Worm (Caenorhabditis elegans): ENCODE measurements around the gene nspc-19.

Gene nspc-19

DNA sequence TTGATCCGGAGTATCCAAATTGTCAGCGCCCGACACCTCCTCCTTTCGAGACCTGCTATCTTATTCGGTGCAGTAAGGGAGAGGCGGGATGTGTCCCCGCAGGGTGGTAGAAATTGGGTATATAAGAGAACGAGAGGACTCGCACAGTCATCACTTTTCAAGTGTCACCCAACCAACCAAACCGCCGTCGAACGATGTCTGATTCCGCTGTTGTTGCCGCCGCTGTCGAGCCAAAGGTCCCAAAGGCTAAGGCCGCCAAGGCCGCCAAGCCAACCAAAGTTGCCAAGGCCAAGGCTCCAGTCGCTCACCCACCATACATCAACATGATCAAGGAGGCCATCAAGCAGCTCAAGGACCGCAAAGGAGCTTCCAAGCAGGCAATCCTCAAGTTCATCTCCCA is 38.6 kb upstream of the nspc-19 start, which contains the start of gene his-24 (continued):
- TF ChIP-seq atf-7 (tag; optimal IDR thresholded peaks at IDR 0.05) = peak; percentile 13
- TF ChIP-seq K11D2.4 (GFP tag; IDR thresholded peaks at IDR 0.05) = peak; percentile 62
- peak; percentile 64 for TF ChIP-seq K12H6.12 (tag; optimal IDR thresholded peaks at IDR 0.05)
- peak; percentile 35; the same call in 1 of the 2 replicates for TF ChIP-seq hmg-1.2 (GFP tag; IDR thresholded peaks at IDR 0.05)
- TF ChIP-seq hmg-20 (GFP tag; IDR thresholded peaks at IDR 0.05) = no peak
- peak; percentile 77 for TF ChIP-seq ceh-27 (GFP tag; optimal IDR thresholded peaks at IDR 0.05)

DNA sequence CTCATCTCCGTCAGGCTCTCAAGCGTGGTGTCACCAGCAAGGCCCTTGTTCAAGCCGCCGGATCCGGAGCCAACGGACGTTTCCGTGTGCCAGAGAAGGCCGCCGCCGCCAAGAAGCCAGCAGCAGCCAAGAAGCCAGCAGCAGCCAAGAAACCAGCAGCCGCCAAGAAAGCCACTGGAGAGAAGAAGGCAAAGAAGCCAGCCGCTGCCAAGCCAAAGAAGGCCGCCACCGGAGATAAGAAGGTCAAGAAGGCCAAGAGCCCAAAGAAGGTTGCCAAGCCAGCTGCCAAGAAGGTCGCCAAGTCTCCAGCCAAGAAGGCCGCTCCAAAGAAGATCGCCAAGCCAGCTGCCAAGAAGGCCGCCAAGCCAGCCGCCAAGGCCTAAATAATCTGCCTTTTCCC is 38.0 kb upstream of the nspc-19 start:
- TF ChIP-seq mxl-1 (tag; optimal IDR thresholded peaks at IDR 0.05) (no peak), mes-4 (tag; optimal IDR thresholded peaks at IDR 0.05) (no peak), hlh-26 (GFP tag; conservative IDR thresholded peaks at IDR 0.05) (no peak), ZK185.1 (tag; optimal IDR thresholded peaks at IDR 0.05; ENCODE audit: poor library complexity, severe bottlenecking) (no peak), bed-1 (GFP tag; IDR thresholded peaks at IDR 0.05) (0 out of 2 replicates have a peak, but pooled peaks have one; percentile 70), cebp-2 (GFP tag; IDR thresholded peaks at IDR 0.05) (no peak), snpc-1.1 (tag; optimal IDR thresholded peaks at IDR 0.05; ENCODE audit: insufficient read depth) (no peak), F23B12.7 (tag; optimal IDR thresholded peaks at IDR 0.05; ENCODE audit: insufficient read depth) (no peak), zfh-2 (GFP tag; conservative IDR thresholded peaks at IDR 0.05) (peak; percentile 83), T26A5.8 (tag; optimal IDR thresholded peaks at IDR 0.05) (no peak), rpc-1 (optimal IDR thresholded peaks at IDR 0.05) (no peak), rpc-1 (tag; optimal IDR thresholded peaks at IDR 0.05) (no peak), ztf-26 (tag; optimal IDR thresholded peaks at IDR 0.05) (no peak), mcd-1 (GFP tag; IDR thresholded peaks at IDR 0.05) (peak; percentile 38), mel-28 (tag; optimal IDR thresholded peaks at IDR 0.05; ENCODE audit: borderline replicate concordance) (no peak), hsf-1 (GFP tag; IDR thresholded peaks at IDR 0.05) (no peak), nfya-2 (GFP tag; IDR thresholded peaks at IDR 0.05) (0 out of 2 replicates have a peak, but pooled peaks have one; percentile 61), xnd-1 (tag; optimal IDR thresholded peaks at IDR 0.05) (no peak), egrh-3 (GFP tag; IDR thresholded peaks at IDR 0.05) (peak; percentile 93), F39B2.1 (GFP tag; IDR thresholded peaks at IDR 0.05) (0 out of 2 replicates have a peak, but pooled peaks have one; percentile 42), rec-8 (tag; optimal IDR thresholded peaks at IDR 0.05) (no peak), Y67H2A.10 (GFP tag; conservative IDR thresholded peaks at IDR 0.05) (no peak), nfyb-1 (GFP tag; IDR thresholded peaks at IDR 0.05) (no peak), pbrm-1 (GFP tag; IDR thresholded peaks at IDR 0.05) (no peak), F10E7.11 (tag; optimal IDR thresholded peaks at IDR 0.05) (no peak), tbp1 (GFP tag; optimal IDR thresholded peaks at IDR 0.05) (no peak), tbx-9 (tag; optimal IDR thresholded peaks at IDR 0.05; ENCODE audit: borderline replicate concordance) (no peak), tlf-1 (GFP tag; optimal IDR thresholded peaks at IDR 0.05) (no peak), hmg-20 (GFP tag; IDR thresholded peaks at IDR 0.05) (no peak), sea-2 (GFP tag; IDR thresholded peaks at IDR 0.05) (0 out of 2 replicates have a peak, but pooled peaks have one; percentile 37), lir-1 (GFP tag; conservative IDR thresholded peaks at IDR 0.05) (no peak), F57C9.4 (tag; optimal IDR thresholded peaks at IDR 0.05) (no peak), egl-44 (GFP tag; IDR thresholded peaks at IDR 0.05) (no peak)

DNA sequence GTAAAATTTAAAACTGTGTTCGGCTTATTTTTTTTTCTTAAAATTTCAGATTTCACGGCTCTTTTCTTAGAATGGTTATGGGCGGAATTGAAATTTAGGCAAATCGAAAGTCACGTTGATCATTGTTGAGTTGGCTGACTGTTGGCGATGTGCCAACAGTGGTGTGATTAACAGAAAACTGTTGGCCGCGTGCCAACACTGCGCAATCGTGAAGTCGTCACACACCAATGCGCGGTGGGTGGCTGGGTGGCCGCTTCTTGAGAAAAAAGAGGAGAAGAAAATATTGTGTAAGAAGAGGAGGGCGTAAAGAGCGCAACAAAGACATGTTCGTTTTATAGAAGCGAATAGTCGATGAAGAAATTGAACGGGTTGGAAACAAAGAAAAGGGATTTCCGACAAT is 37.4 kb upstream of the nspc-19 start:
- TF ChIP-seq F52B5.7 (tag; optimal IDR thresholded peaks at IDR 0.05) (no peak), C17E4.6 (GFP tag; IDR thresholded peaks at IDR 0.05) (no peak), D2030.7 (GFP tag; IDR thresholded peaks at IDR 0.05) (no peak), let-526 (GFP tag; IDR thresholded peaks at IDR 0.05) (no peak), aptf-3 (GFP tag; IDR thresholded peaks at IDR 0.05) (no peak), F39B2.1 (GFP tag; IDR thresholded peaks at IDR 0.05) (no peak), lir-1 (GFP tag; conservative IDR thresholded peaks at IDR 0.05) (no peak), nfyb-1 (GFP tag; IDR thresholded peaks at IDR 0.05) (no peak), hrde-1 (tag; optimal IDR thresholded peaks at IDR 0.05; ENCODE audit: borderline replicate concordance) (no peak), F22D6.2 (tag; optimal IDR thresholded peaks at IDR 0.05) (no peak), ztf-26 (tag; optimal IDR thresholded peaks at IDR 0.05) (no peak), hlh-26 (GFP tag; conservative IDR thresholded peaks at IDR 0.05) (no peak), mxl-1 (tag; optimal IDR thresholded peaks at IDR 0.05) (no peak), sptf-2 (GFP tag; optimal IDR thresholded peaks at IDR 0.05) (no peak)
